Worm (Caenorhabditis elegans) whole organism, L3 larva: Measurements from ENCODE around the gene frpr-12.

ENCODE experiments used
- R02D3.7 ChIP-seq: fragments of 150-350 bp; optimal IDR thresholded peaks from 2 replicates; lab custom pipeline; 2014; ENCODE audit warnings: missing biosample characterization, missing genetic modification characterization
- ZK546.5 ChIP-seq: sonication (generic microtip); optimal IDR thresholded peaks from 2 replicates; lab custom pipeline; 2017; ENCODE audit warnings: missing biosample characterization, missing genetic modification characterization
- aly-2 ChIP-seq: fragments of 150-350 bp; optimal IDR thresholded peaks from 2 replicates; lab custom pipeline; 2014; ENCODE audit warnings: missing biosample characterization, missing genetic modification characterization
- ama-1 ChIP-seq: fragments of 150-350 bp; optimal IDR thresholded peaks from 2 replicates; lab custom pipeline; 2018
- ceh-16 ChIP-seq: sonication (generic microtip); optimal IDR thresholded peaks from 2 replicates; lab custom pipeline; 2017; ENCODE audit warnings: missing biosample characterization, missing genetic modification characterization
- ceh-28 ChIP-seq: fragments of 150-350 bp; optimal IDR thresholded peaks from 2 replicates; lab custom pipeline; 2014; ENCODE audit warnings: missing biosample characterization, missing genetic modification reagents, missing genetic modification characterization
- ceh-82 ChIP-seq: fragments of 150-350 bp; optimal IDR thresholded peaks from 2 replicates; lab custom pipeline; 2014; ENCODE audit warnings: missing biosample characterization, missing genetic modification characterization
- ceh-9 ChIP-seq: sonication (generic microtip); optimal IDR thresholded peaks from 2 replicates; lab custom pipeline; 2018; ENCODE audit warnings: missing biosample characterization, missing genetic modification characterization
- daf-12 ChIP-seq: fragments of 150-350 bp; optimal IDR thresholded peaks from 2 replicates; lab custom pipeline; 2014; ENCODE audit warnings: missing biosample characterization, missing genetic modification reagents, missing genetic modification characterization
- egl-27 ChIP-seq: sonication (generic microtip); optimal IDR thresholded peaks from 4 replicates; lab custom pipeline; 2017; ENCODE audit warnings: missing biosample characterization, missing genetic modification reagents, missing genetic modification characterization
- egl-5 ChIP-seq: fragments of 150-350 bp; optimal IDR thresholded peaks from 2 replicates; lab custom pipeline; 2017; ENCODE audit warnings: missing biosample characterization, missing genetic modification reagents, missing genetic modification characterization, inconsistent platforms
- elt-1 ChIP-seq: fragments of 150-350 bp; optimal IDR thresholded peaks from 2 replicates; lab custom pipeline; 2014; ENCODE audit warnings: missing biosample characterization, missing genetic modification characterization
- elt-2 ChIP-seq: sonication (generic microtip); optimal IDR thresholded peaks from 2 replicates; lab custom pipeline; 2016; ENCODE audit warnings: missing genetic modification reagents, mild to moderate bottlenecking, missing genetic modification characterization, missing compliant biosample characterization
- elt-3 ChIP-seq, 3 experiments: fragments of 150-350 bp in 1 of 3; sonication (generic microtip) in 2 of 3; optimal IDR thresholded peaks; 2 replicates in 2 of 3; 4 replicates in 1 of 3; lab custom pipeline; 2014 to 2017; ENCODE audit warnings: missing biosample characterization in 3 of 3, missing genetic modification characterization in 3 of 3
- eor-1 ChIP-seq, 2 experiments: fragments of 150-350 bp; optimal IDR thresholded peaks; 2 replicates each; lab custom pipeline; 2014 to 2018; ENCODE audit warnings: missing biosample characterization in 2 of 2, missing genetic modification characterization in 2 of 2
- fkh-10 ChIP-seq: sonication (generic microtip); optimal IDR thresholded peaks from 2 replicates; lab custom pipeline; 2017; ENCODE audit warnings: missing biosample characterization, missing genetic modification reagents, missing genetic modification characterization
- fkh-2 ChIP-seq: fragments of 150-350 bp; optimal IDR thresholded peaks from 2 replicates; lab custom pipeline; 2014; ENCODE audit warnings: missing biosample characterization, missing genetic modification reagents, missing genetic modification characterization
- fos-1 ChIP-seq: fragments of 150-350 bp; optimal IDR thresholded peaks from 2 replicates; lab custom pipeline; 2014; ENCODE audit warnings: missing biosample characterization, missing genetic modification characterization
- hmg-11 ChIP-seq: sonication (generic microtip); optimal IDR thresholded peaks from 2 replicates; lab custom pipeline; 2016; ENCODE audit warnings: missing genetic modification characterization, missing compliant biosample characterization
- jun-1 ChIP-seq: fragments of 150-350 bp; optimal IDR thresholded peaks from 2 replicates; lab custom pipeline; 2014; ENCODE audit warnings: missing biosample characterization, missing genetic modification reagents, missing genetic modification characterization
- lin-15B ChIP-seq: fragments of 150-350 bp; optimal IDR thresholded peaks from 2 replicates; lab custom pipeline; 2014; ENCODE audit warnings: missing biosample characterization, missing genetic modification characterization
- lin-39 ChIP-seq: fragments of 150-350 bp; optimal IDR thresholded peaks from 2 replicates; lab custom pipeline; 2018; ENCODE audit warnings: missing biosample characterization, missing genetic modification reagents, missing genetic modification characterization
- lsy-12 ChIP-seq: sonication (generic microtip); optimal IDR thresholded peaks from 2 replicates; lab custom pipeline; 2016; ENCODE audit warnings: mild to moderate bottlenecking, missing genetic modification characterization, missing compliant biosample characterization
- mdl-1 ChIP-seq: fragments of 150-350 bp; optimal IDR thresholded peaks from 2 replicates; lab custom pipeline; 2014; ENCODE audit warnings: missing biosample characterization, missing genetic modification characterization
- mml-1 ChIP-seq: fragments of 150-350 bp; sonication (generic microtip); optimal IDR thresholded peaks from 3 replicates; lab custom pipeline; 2014; ENCODE audit warnings: missing biosample characterization, missing genetic modification characterization
- nfya-1 ChIP-seq: sonication (generic microtip); optimal IDR thresholded peaks from 2 replicates; lab custom pipeline; 2017; ENCODE audit warnings: missing genetic modification characterization, mild to moderate bottlenecking, missing compliant biosample characterization, antibody characterized with exemption, moderate library complexity; ENCODE audit not compliant: insufficient read depth
- nhr-11 ChIP-seq: fragments of 150-350 bp; optimal IDR thresholded peaks from 2 replicates; lab custom pipeline; 2014; ENCODE audit warnings: missing biosample characterization, missing genetic modification characterization
- nhr-12 ChIP-seq: fragments of 150-350 bp; optimal IDR thresholded peaks from 2 replicates; lab custom pipeline; 2014; ENCODE audit warnings: missing biosample characterization, missing genetic modification characterization
- nhr-23 ChIP-seq: fragments of 150-350 bp; optimal IDR thresholded peaks from 2 replicates; lab custom pipeline; 2014; ENCODE audit warnings: missing biosample characterization, missing genetic modification reagents, missing genetic modification characterization
- nhr-237 ChIP-seq: fragments of 150-350 bp; optimal IDR thresholded peaks from 2 replicates; lab custom pipeline; 2014; ENCODE audit warnings: missing biosample characterization, missing genetic modification characterization
- nhr-25 ChIP-seq: sonication (generic microtip); optimal IDR thresholded peaks from 2 replicates; lab custom pipeline; 2017; ENCODE audit warnings: missing biosample characterization, missing genetic modification characterization
- nhr-28 ChIP-seq: fragments of 150-350 bp; optimal IDR thresholded peaks from 2 replicates; lab custom pipeline; 2014; ENCODE audit warnings: missing biosample characterization, missing genetic modification characterization
- nhr-43 ChIP-seq: sonication (generic microtip); optimal IDR thresholded peaks from 2 replicates; lab custom pipeline; 2016; ENCODE audit warnings: mild to moderate bottlenecking, missing genetic modification characterization, missing compliant biosample characterization; ENCODE audit not compliant: poor library complexity, severe bottlenecking
- nhr-67 ChIP-seq: fragments of 150-350 bp; optimal IDR thresholded peaks from 2 replicates; lab custom pipeline; 2014; ENCODE audit warnings: missing biosample characterization, missing genetic modification characterization
- nhr-76 ChIP-seq: fragments of 150-350 bp; sonication (generic microtip); optimal IDR thresholded peaks from 5 replicates; lab custom pipeline; 2014; ENCODE audit warnings: missing biosample characterization, missing genetic modification characterization
- nhr-77 ChIP-seq: fragments of 150-350 bp; optimal IDR thresholded peaks from 2 replicates; lab custom pipeline; 2014; ENCODE audit warnings: missing biosample characterization, missing genetic modification characterization
- pha-4 ChIP-seq: fragments of 150-350 bp; optimal IDR thresholded peaks from 2 replicates; lab custom pipeline; 2014; ENCODE audit warnings: missing biosample characterization, missing genetic modification reagents, missing genetic modification characterization
- pqm-1 ChIP-seq: fragments of 150-350 bp; optimal IDR thresholded peaks from 2 replicates; lab custom pipeline; 2017; ENCODE audit warnings: missing biosample characterization, missing genetic modification characterization, inconsistent platforms
- sea-2 ChIP-seq: fragments of 150-350 bp; sonication (generic microtip); optimal IDR thresholded peaks from 4 replicates; lab custom pipeline; 2014; ENCODE audit warnings: missing biosample characterization, missing genetic modification reagents, missing genetic modification characterization
- skn-1 ChIP-seq: fragments of 150-350 bp; optimal IDR thresholded peaks from 2 replicates; lab custom pipeline; 2014; ENCODE audit warnings: missing biosample characterization, missing genetic modification characterization
- snpc-4 ChIP-seq: fragments of 150-350 bp; optimal IDR thresholded peaks from 2 replicates; lab custom pipeline; 2014; ENCODE audit warnings: missing biosample characterization, missing genetic modification characterization
- tbx-2 ChIP-seq: sonication (generic microtip); optimal IDR thresholded peaks from 2 replicates; lab custom pipeline; 2016; ENCODE audit warnings: mild to moderate bottlenecking, missing genetic modification characterization, missing compliant biosample characterization
- unc-39 ChIP-seq: sonication (generic microtip); optimal IDR thresholded peaks from 4 replicates; lab custom pipeline; 2017; ENCODE audit warnings: missing biosample characterization, missing genetic modification characterization
- unc-62 ChIP-seq: fragments of 150-350 bp; sonication (generic microtip); optimal IDR thresholded peaks from 4 replicates; lab custom pipeline; 2014; ENCODE audit warnings: missing biosample characterization, missing genetic modification reagents, missing genetic modification characterization
- zag-1 ChIP-seq: fragments of 150-350 bp; optimal IDR thresholded peaks from 2 replicates; lab custom pipeline; 2014; ENCODE audit warnings: missing biosample characterization, missing genetic modification characterization
- ztf-11 ChIP-seq: fragments of 150-350 bp; optimal IDR thresholded peaks from 2 replicates; lab custom pipeline; 2014; ENCODE audit warnings: missing biosample characterization, missing genetic modification characterization
- ztf-4 ChIP-seq: fragments of 150-350 bp; optimal IDR thresholded peaks from 2 replicates; lab custom pipeline; 2014; ENCODE audit warnings: missing biosample characterization, missing genetic modification characterization

The frpr-12 gene

ce11 chrV:8935104-8935503 is 32.3 kb downstream of the frpr-12 start (continued):
- TF ChIP-seq skn-1 (tag; lab: Kevin White, UChicago): no peak

- peak; percentile 50 for TF ChIP-seq egl-27 (tag; lab: Kevin White, UChicago)
- TF ChIP-seq elt-1 (tag; lab: Kevin White, UChicago): peak; percentile 2
- TF ChIP-seq ceh-28 (tag; lab: Kevin White, UChicago): peak; percentile 80
- TF ChIP-seq elt-2 (tag; lab: Kevin White, UChicago): peak; percentile 84
- no peak for TF ChIP-seq nhr-77 (tag; lab: Kevin White, UChicago)
- peak; percentile 83 for TF ChIP-seq lsy-12 (tag; lab: Kevin White, UChicago)
- no peak for TF ChIP-seq hmg-11 (tag; lab: Kevin White, UChicago)
- TF ChIP-seq fos-1 (tag; lab: Kevin White, UChicago): peak; percentile 56
- TF ChIP-seq sea-2: no peak
- no peak for TF ChIP-seq nhr-28 (tag; lab: Kevin White, UChicago)
- peak; percentile 68 for TF ChIP-seq nhr-11
- no peak for TF ChIP-seq snpc-4 (tag; lab: Kevin White, UChicago)
- TF ChIP-seq fkh-10 (GFP tag; lab: Kevin White, UChicago): no peak
- TF ChIP-seq nhr-25 (tag; lab: Kevin White, UChicago): peak; percentile 92
- TF ChIP-seq unc-39 (tag; lab: Kevin White, UChicago): no peak
- TF ChIP-seq unc-62 (GFP tag; lab: Kevin White, UChicago): peak; percentile 70
- no peak for TF ChIP-seq ceh-82
- TF ChIP-seq aly-2: no peak
- no peak for TF ChIP-seq nhr-76 (tag; lab: Kevin White, UChicago)
- no peak for TF ChIP-seq ztf-11 (tag; lab: Kevin White, UChicago)
- TF ChIP-seq pqm-1 (tag; lab: Kevin White, UChicago): peak; percentile 35
- peak; percentile 44 for TF ChIP-seq lin-39 (tag; lab: Kevin White, UChicago)
- no peak for TF ChIP-seq ztf-4
- TF ChIP-seq nhr-237: no peak
- TF ChIP-seq mml-1 (tag; lab: Kevin White, UChicago): peak; percentile 5
- TF ChIP-seq ama-1 (lab: Kevin White, UChicago): peak; percentile 56
- peak; percentile 81 for TF ChIP-seq pha-4 (tag; lab: Kevin White, UChicago)
- peak; percentile 78 for TF ChIP-seq nfya-1
- TF ChIP-seq mdl-1 (tag; lab: Kevin White, UChicago): no peak
- peak; percentile 26 for TF ChIP-seq lin-15B (tag; lab: Kevin White, UChicago)
- peak in 1 of 2 experiments; percentile 51 for TF ChIP-seq eor-1 (tag; optimal IDR thresholded peaks at IDR 0.05; lab: Kevin White, UChicago)
- TF ChIP-seq R02D3.7 (tag; lab: Kevin White, UChicago): peak; percentile 48
- TF ChIP-seq ceh-16 (tag; lab: Kevin White, UChicago): no peak
- TF ChIP-seq skn-1 (tag; lab: Kevin White, UChicago): no peak
- no peak for TF ChIP-seq ceh-9 (tag; lab: Kevin White, UChicago)
- TF ChIP-seq jun-1: peak; percentile 86
- TF ChIP-seq zag-1: no peak
- peak; percentile 31 to 67 (median 56) for TF ChIP-seq elt-3 (tag; optimal IDR thresholded peaks at IDR 0.05; lab: Kevin White, UChicago)
- TF ChIP-seq ZK546.5 (tag; lab: Kevin White, UChicago): no peak
- no peak for TF ChIP-seq daf-12 (tag; lab: Kevin White, UChicago)
- no peak for TF ChIP-seq fkh-2 (tag; lab: Kevin White, UChicago)
- TF ChIP-seq nhr-12 (tag; lab: Kevin White, UChicago): no peak
- TF ChIP-seq nhr-23 (tag; lab: Kevin White, UChicago): peak; percentile 86
- peak; percentile 43 for TF ChIP-seq tbx-2 (tag; lab: Kevin White, UChicago)
- no peak for TF ChIP-seq egl-5 (tag; lab: Kevin White, UChicago)
- no peak for TF ChIP-seq nhr-67 (tag; lab: Kevin White, UChicago)
- peak; percentile 90 for TF ChIP-seq nhr-43 (tag; lab: Kevin White, UChicago)
Measured at ce11 chrV:8936184-8936589, 33.4 kb downstream of the frpr-12 start, which contains the start of gene unc-23. Gene unc-23, plus strand, starts transcription at chrV:8936359.
